Fruit fly (Drosophila melanogaster): ENCODE measurements around the gene CG34056.

- no peak for TF ChIP-seq CG14655 (GFP tag; optimal IDR thresholded peaks at IDR 0.05)
- no peak for TF ChIP-seq CG34367 (tag; optimal IDR thresholded peaks at IDR 0.05)
- TF ChIP-seq gl (tag; optimal IDR thresholded peaks at IDR 0.05), result no peak
- TF ChIP-seq CG17806 (tag; optimal IDR thresholded peaks at IDR 0.05), result no peak
- no peak for TF ChIP-seq CG10348 (GFP tag; IDR thresholded peaks at IDR 0.05)
- TF ChIP-seq CG32121 (GFP tag; IDR thresholded peaks at IDR 0.05), result no peak
- TF ChIP-seq Ets98B (GFP tag; IDR thresholded peaks at IDR 0.05), result no peak
- TF ChIP-seq Snoo (tag; optimal IDR thresholded peaks at IDR 0.05), result no peak
- no peak for TF ChIP-seq D1 (tag; optimal IDR thresholded peaks at IDR 0.05)
- no peak for TF ChIP-seq CG9948 (tag; optimal IDR thresholded peaks at IDR 0.05)
- no peak for TF ChIP-seq CG13204 (GFP tag; optimal IDR thresholded peaks at IDR 0.05)
- no peak for TF ChIP-seq fd96Ca (GFP tag; IDR thresholded peaks at IDR 0.05)
- no peak for TF ChIP-seq rn (GFP tag; IDR thresholded peaks at IDR 0.05)
Observed at dm6 chr3L:902598-902997, 6.8 kb downstream of the CG34056 start, which contains the start of gene mat.

All from whole organism, pupa.